Worm (Caenorhabditis elegans): Measurements from ENCODE around the gene oma-1.

Gene oma-1

ce11 chrIV:8866092-8866491, 22.7 kb upstream of the oma-1 start (continued):
- no peak for TF ChIP-seq aly-2 (tag; optimal IDR thresholded peaks at IDR 0.05)
- no peak for TF ChIP-seq ctbp-1 (GFP tag; IDR thresholded peaks at IDR 0.05)
- no peak for TF ChIP-seq zfp-2 (tag; optimal IDR thresholded peaks at IDR 0.05)
- TF ChIP-seq madf-5 (GFP tag; IDR thresholded peaks at IDR 0.05), result no peak
- TF ChIP-seq lir-3 (tag; optimal IDR thresholded peaks at IDR 0.05), result no peak
- TF ChIP-seq egl-27 (tag; optimal IDR thresholded peaks at IDR 0.05), result no peak
- TF ChIP-seq lin-13 (GFP tag; optimal IDR thresholded peaks at IDR 0.05), result peak; percentile 47
- TF ChIP-seq D1046.2 (GFP tag; IDR thresholded peaks at IDR 0.05), result no peak
- no peak for TF ChIP-seq nhr-6 (tag; optimal IDR thresholded peaks at IDR 0.05)
- peak; percentile 38; the same call in 1 of the 2 replicates for TF ChIP-seq pha-4 (GFP tag; IDR thresholded peaks at IDR 0.05)
- TF ChIP-seq pha-4 (tag; optimal IDR thresholded peaks at IDR 0.05), result peak; percentile 62
- no peak; the same call in 1 of the 2 replicates for TF ChIP-seq set-16 (GFP tag; IDR thresholded peaks at IDR 0.05)
- no peak for TF ChIP-seq ceh-28 (tag; optimal IDR thresholded peaks at IDR 0.05)
- TF ChIP-seq snpc-1.2 (GFP tag; IDR thresholded peaks at IDR 0.05), result no peak
- TF ChIP-seq Y75B8A.6 (GFP tag; IDR thresholded peaks at IDR 0.05), result no peak
- TF ChIP-seq ama-1 (optimal IDR thresholded peaks at IDR 0.05), result no peak
- peak; percentile 14 for TF ChIP-seq mes-2 (tag; optimal IDR thresholded peaks at IDR 0.05; ENCODE audit: poor library complexity, severe bottlenecking)
- no peak for TF ChIP-seq saeg-2 (GFP tag; IDR thresholded peaks at IDR 0.05)
- no peak for TF ChIP-seq zag-1 (tag; optimal IDR thresholded peaks at IDR 0.05)
- no peak for TF ChIP-seq attf-4 (tag; optimal IDR thresholded peaks at IDR 0.05)
- TF ChIP-seq ceh-44 (GFP tag; IDR thresholded peaks at IDR 0.05), result no peak
- TF ChIP-seq ceh-32 (tag; optimal IDR thresholded peaks at IDR 0.05; ENCODE audit: poor library complexity), result no peak
- TF ChIP-seq duxl-1 (tag; optimal IDR thresholded peaks at IDR 0.05; ENCODE audit: poor library complexity), result no peak
- TF ChIP-seq mep-1 (tag; optimal IDR thresholded peaks at IDR 0.05), result peak; percentile 83

ce11 chrIV:8867562-8867961, 21.2 kb upstream of the oma-1 start:
- TF ChIP-seq ztf-11 (tag; optimal IDR thresholded peaks at IDR 0.05) (no peak), ceh-32 (tag; optimal IDR thresholded peaks at IDR 0.05; ENCODE audit: poor library complexity) (no peak), ces-1 (GFP tag; optimal IDR thresholded peaks at IDR 0.05) (no peak), daf-19 (GFP tag; conservative IDR thresholded peaks at IDR 0.05) (no peak), aha-1 (tag) (no peak), nhr-111 (GFP tag; optimal IDR thresholded peaks at IDR 0.05) (no peak), daf-16 (GFP tag; optimal IDR thresholded peaks at IDR 0.05) (no peak), daf-16 (tag; optimal IDR thresholded peaks at IDR 0.05) (peak; percentile 26), lin-1 (GFP tag; IDR thresholded peaks at IDR 0.05) (no peak), hif-1 (tag; optimal IDR thresholded peaks at IDR 0.05) (no peak), lir-3 (tag; optimal IDR thresholded peaks at IDR 0.05) (no peak), mxl-3 (GFP tag; optimal IDR thresholded peaks at IDR 0.05) (no peak), madf-5 (GFP tag; IDR thresholded peaks at IDR 0.05) (no peak), nhr-77 (tag; optimal IDR thresholded peaks at IDR 0.05) (peak; percentile 23), hlh-30 (tag; optimal IDR thresholded peaks at IDR 0.05; ENCODE audit: insufficient read depth) (peak; percentile 13), Y105C5A.15 (GFP tag; IDR thresholded peaks at IDR 0.05) (no peak), fkh-10 (GFP tag; optimal IDR thresholded peaks at IDR 0.05) (no peak), lin-15B (tag; optimal IDR thresholded peaks at IDR 0.05) (no peak), saeg-2 (GFP tag; IDR thresholded peaks at IDR 0.05) (no peak), mes-2 (tag; optimal IDR thresholded peaks at IDR 0.05; ENCODE audit: poor library complexity, severe bottlenecking) (no peak), nhr-28 (tag; optimal IDR thresholded peaks at IDR 0.05) (peak; percentile 67), ceh-82 (tag; optimal IDR thresholded peaks at IDR 0.05) (no peak), pha-4 (GFP tag; IDR thresholded peaks at IDR 0.05) (no peak), pha-4 (tag; optimal IDR thresholded peaks at IDR 0.05) (no peak), ceh-62 (tag; optimal IDR thresholded peaks at IDR 0.05) (no peak), arid-1 (GFP tag; conservative IDR thresholded peaks at IDR 0.05) (no peak), hlh-11 (tag; optimal IDR thresholded peaks at IDR 0.05) (peak; percentile 46), dmd-9 (GFP tag; IDR thresholded peaks at IDR 0.05) (no peak), Y48G9A.11 (GFP tag; IDR thresholded peaks at IDR 0.05) (no peak), vab-7 (GFP tag; IDR thresholded peaks at IDR 0.05) (no peak), daf-12 (tag; optimal IDR thresholded peaks at IDR 0.05) (no peak), dve-1 (tag; optimal IDR thresholded peaks at IDR 0.05; ENCODE audit: insufficient read depth) (peak; percentile 45), zip-2 (tag; optimal IDR thresholded peaks at IDR 0.05) (no peak), jun-1 (tag; optimal IDR thresholded peaks at IDR 0.05) (no peak), ZK546.5 (tag; optimal IDR thresholded peaks at IDR 0.05) (no peak)
